Worm (Caenorhabditis elegans) whole organism, young adult: ENCODE data around the gene nas-9.

Experiments
- B0035.1 ChIP-seq: sonication (generic microtip); optimal IDR thresholded peaks from 2 replicates; lab custom pipeline; 2016; ENCODE audit warnings: missing genetic modification characterization, mild to moderate bottlenecking, missing compliant biosample characterization, missing genotype, missing genetic modification reagents
- C06A6.2 ChIP-seq: fragments of 200-800 bp; sonication (Bioruptor generic); conservative IDR thresholded peaks from 2 replicates; pipeline ENCODE4 v1.3.6; 2022; ENCODE audit warnings: missing genetic modification characterization, missing compliant biosample characterization
- F10E7.11 ChIP-seq: sonication (generic microtip); optimal IDR thresholded peaks from 2 replicates; lab custom pipeline; 2017; ENCODE audit warnings: mild to moderate bottlenecking, missing genetic modification characterization, moderate library complexity, missing compliant biosample characterization
- F49E8.2 ChIP-seq: sonication (generic microtip); optimal IDR thresholded peaks from 3 replicates; lab custom pipeline; 2017; ENCODE audit warnings: missing genetic modification characterization, mild to moderate bottlenecking, missing compliant biosample characterization, antibody characterized with exemption, moderate library complexity; ENCODE audit not compliant: insufficient read depth
- F52B5.7 ChIP-seq: sonication (generic microtip); optimal IDR thresholded peaks from 2 replicates; lab custom pipeline; 2016; ENCODE audit warnings: mild to moderate bottlenecking, missing genetic modification characterization, missing compliant biosample characterization
- F55B11.4 ChIP-seq: sonication (generic microtip); optimal IDR thresholded peaks from 2 replicates; lab custom pipeline; 2016; ENCODE audit warnings: missing compliant biosample characterization, missing genetic modification characterization, borderline replicate concordance; ENCODE audit not compliant: insufficient read depth
- Y95B8A.8 ChIP-seq: fragments of 200-800 bp; sonication (Bioruptor generic); IDR thresholded peaks from 2 replicates; pipeline ENCODE4 v1.3.6; 2022; ENCODE audit warnings: missing genetic modification reagents, missing genetic modification characterization, missing compliant biosample characterization
- ZK185.1 ChIP-seq: sonication (generic microtip); optimal IDR thresholded peaks from 2 replicates; lab custom pipeline; 2016; ENCODE audit warnings: mild to moderate bottlenecking, missing genetic modification characterization, missing compliant biosample characterization; ENCODE audit not compliant: poor library complexity, severe bottlenecking
- akir-1 ChIP-seq: fragments of 200-800 bp; sonication (Bioruptor generic); optimal IDR thresholded peaks from 2 replicates; lab custom pipeline; 2018; ENCODE audit warnings: mild to moderate bottlenecking, missing genetic modification characterization, moderate library complexity, missing compliant biosample characterization
- ama-1 ChIP-seq, 3 experiments: fragments of 150-350 bp in 1 of 3; sonication (generic microtip) in 2 of 3; optimal IDR thresholded peaks; 2 replicates each; lab custom pipeline; 2014 to 2018; ENCODE audit warnings: missing biosample characterization in 2 of 3, missing genetic modification characterization in 2 of 3, missing genetic modification reagents in 2 of 3
- atf-7 ChIP-seq: sonication (generic microtip); optimal IDR thresholded peaks from 2 replicates; lab custom pipeline; 2017; ENCODE audit warnings: mild to moderate bottlenecking, missing genetic modification characterization, missing compliant biosample characterization
- athp-1 ChIP-seq: sonication (generic microtip); optimal IDR thresholded peaks from 2 replicates; lab custom pipeline; 2017; ENCODE audit warnings: mild to moderate bottlenecking, missing genetic modification characterization, missing compliant biosample characterization
- attf-5 ChIP-seq: fragments of 200-800 bp; sonication (Bioruptor generic); optimal IDR thresholded peaks from 2 replicates; lab custom pipeline; 2018; ENCODE audit warnings: mild to moderate bottlenecking, missing genetic modification characterization, missing compliant biosample characterization
- bed-1 ChIP-seq: fragments of 200-800 bp; sonication (Bioruptor generic); IDR thresholded peaks from 2 replicates; pipeline ENCODE4 v1.3.6; 2022; ENCODE audit warnings: missing genetic modification reagents, missing genetic modification characterization, missing compliant biosample characterization
- ccch-3 ChIP-seq: fragments of 200-800 bp; sonication (Bioruptor generic); optimal IDR thresholded peaks from 2 replicates; lab custom pipeline; 2018; ENCODE audit warnings: mild to moderate bottlenecking, missing genetic modification characterization, missing compliant biosample characterization
- cebp-1 ChIP-seq, 2 experiments: fragments of 200-800 bp in 1 of 2; sonication (Bioruptor generic) in 1 of 2; sonication (generic microtip) in 1 of 2; IDR thresholded peaks in 1 of 2; optimal IDR thresholded peaks in 1 of 2; 2 replicates each; pipeline versions ENCODE4 v1.3.6 to Lab custom; 2017 to 2022; ENCODE audit warnings: missing compliant biosample characterization in 2 of 2, missing genetic modification characterization in 2 of 2, mild to moderate bottlenecking in 1 of 2, missing genetic modification reagents in 1 of 2, moderate library complexity in 1 of 2
- ceh-40 ChIP-seq: fragments of 200-800 bp; sonication (Bioruptor generic); IDR thresholded peaks from 2 replicates; pipeline ENCODE4 v1.3.6; 2022; ENCODE audit warnings: missing genetic modification characterization, missing compliant biosample characterization
- ceh-79 ChIP-seq: sonication (generic microtip); optimal IDR thresholded peaks from 2 replicates; lab custom pipeline; 2017; ENCODE audit warnings: mild to moderate bottlenecking, missing genetic modification characterization, missing compliant biosample characterization
- egrh-3 ChIP-seq: fragments of 200-800 bp; sonication (Bioruptor generic); IDR thresholded peaks from 2 replicates; pipeline ENCODE4 v1.3.6; 2022; ENCODE audit warnings: missing genetic modification reagents, missing genetic modification characterization, missing compliant biosample characterization
- ekl-4 ChIP-seq: fragments of 200-800 bp; sonication (Bioruptor generic); IDR thresholded peaks from 2 replicates; pipeline ENCODE4 v1.3.6; 2022; ENCODE audit warnings: missing genetic modification reagents, missing genetic modification characterization, missing compliant biosample characterization
- gei-17 ChIP-seq: fragments of 200-800 bp; sonication (Bioruptor generic); optimal IDR thresholded peaks from 2 replicates; lab custom pipeline; 2018; ENCODE audit warnings: mild to moderate bottlenecking, missing genetic modification characterization, missing compliant biosample characterization
- hmg-20 ChIP-seq: fragments of 200-800 bp; sonication (Bioruptor generic); IDR thresholded peaks from 2 replicates; pipeline ENCODE4 v1.3.6; 2022; ENCODE audit warnings: missing genetic modification reagents, missing genetic modification characterization, missing compliant biosample characterization
- hsf-1 ChIP-seq: fragments of 200-800 bp; sonication (Bioruptor generic); IDR thresholded peaks from 2 replicates; pipeline ENCODE4 v1.3.6; 2022; ENCODE audit warnings: missing genetic modification reagents, missing genetic modification characterization, missing compliant biosample characterization
- lin-54 ChIP-seq: fragments of 200-800 bp; sonication (Bioruptor generic); optimal IDR thresholded peaks from 2 replicates; lab custom pipeline; 2018; ENCODE audit warnings: mild to moderate bottlenecking, missing genetic modification characterization, missing compliant biosample characterization
- nhr-80 ChIP-seq: sonication (generic microtip); optimal IDR thresholded peaks from 2 replicates; lab custom pipeline; 2016; ENCODE audit warnings: missing genetic modification characterization, missing compliant biosample characterization
- pha-4 ChIP-seq: fragments of 150-350 bp; sonication (generic microtip); optimal IDR thresholded peaks from 2 replicates; lab custom pipeline; 2014; ENCODE audit warnings: missing biosample characterization, missing genetic modification reagents, missing genetic modification characterization
- rcor-1 ChIP-seq: fragments of 200-800 bp; sonication (Bioruptor generic); IDR thresholded peaks from 2 replicates; pipeline ENCODE4 v1.3.6; 2022; ENCODE audit warnings: missing genetic modification reagents, missing genetic modification characterization, missing compliant biosample characterization
- repo-1 ChIP-seq: sonication (generic microtip); optimal IDR thresholded peaks from 2 replicates; lab custom pipeline; 2017; ENCODE audit warnings: mild to moderate bottlenecking, missing genetic modification characterization, missing compliant biosample characterization
- sea-2 ChIP-seq: fragments of 200-800 bp; sonication (Bioruptor generic); IDR thresholded peaks from 2 replicates; pipeline ENCODE4 v1.3.6; 2022; ENCODE audit warnings: missing genetic modification characterization, missing compliant biosample characterization
- snpc-1.3 ChIP-seq: sonication (generic microtip); optimal IDR thresholded peaks from 2 replicates; lab custom pipeline; 2017; ENCODE audit warnings: missing genetic modification characterization, mild to moderate bottlenecking, missing compliant biosample characterization, antibody characterized with exemption, moderate library complexity, missing genotype, missing genetic modification reagents; ENCODE audit not compliant: insufficient read depth
- snpc-4 ChIP-seq, 5 experiments: fragments of 150-350 bp in 1 of 5; sonication (generic microtip) in 4 of 5; optimal IDR thresholded peaks; 2 replicates each; lab custom pipeline; 2014 to 2018; ENCODE audit warnings: missing genetic modification characterization in 5 of 5, missing biosample characterization in 3 of 5, antibody characterized with exemption in 2 of 5, mild to moderate bottlenecking in 2 of 5, missing compliant biosample characterization in 2 of 5, missing genotype in 2 of 5, moderate library complexity in 2 of 5, missing genetic modification reagents in 1 of 5
- sptf-2 ChIP-seq: fragments of 200-800 bp; sonication (Bioruptor generic); optimal IDR thresholded peaks from 2 replicates; lab custom pipeline; 2018; ENCODE audit warnings: mild to moderate bottlenecking, missing genetic modification characterization, missing compliant biosample characterization
- tbp1 ChIP-seq: fragments of 200-800 bp; sonication (Bioruptor generic); optimal IDR thresholded peaks from 2 replicates; lab custom pipeline; 2018; ENCODE audit warnings: mild to moderate bottlenecking, missing genetic modification characterization, missing compliant biosample characterization
- zfh-2 ChIP-seq: fragments of 200-800 bp; sonication (Bioruptor generic); conservative IDR thresholded peaks from 2 replicates; pipeline ENCODE4 v1.3.6; 2022; ENCODE audit warnings: missing genetic modification reagents, missing genetic modification characterization, missing compliant biosample characterization
- zim-3 ChIP-seq: sonication (generic microtip); optimal IDR thresholded peaks from 2 replicates; lab custom pipeline; 2017; ENCODE audit warnings: mild to moderate bottlenecking, missing genetic modification characterization, moderate library complexity, missing compliant biosample characterization
- ztf-22 ChIP-seq: fragments of 200-800 bp; sonication (Bioruptor generic); optimal IDR thresholded peaks from 2 replicates; lab custom pipeline; 2018; ENCODE audit warnings: mild to moderate bottlenecking, missing genetic modification characterization, moderate library complexity, missing compliant biosample characterization
- ztf-3 ChIP-seq: fragments of 200-800 bp; sonication (Bioruptor generic); optimal IDR thresholded peaks from 2 replicates; lab custom pipeline; 2018; ENCODE audit warnings: mild to moderate bottlenecking, missing genetic modification characterization, missing compliant biosample characterization

The nas-9 gene

DNA sequence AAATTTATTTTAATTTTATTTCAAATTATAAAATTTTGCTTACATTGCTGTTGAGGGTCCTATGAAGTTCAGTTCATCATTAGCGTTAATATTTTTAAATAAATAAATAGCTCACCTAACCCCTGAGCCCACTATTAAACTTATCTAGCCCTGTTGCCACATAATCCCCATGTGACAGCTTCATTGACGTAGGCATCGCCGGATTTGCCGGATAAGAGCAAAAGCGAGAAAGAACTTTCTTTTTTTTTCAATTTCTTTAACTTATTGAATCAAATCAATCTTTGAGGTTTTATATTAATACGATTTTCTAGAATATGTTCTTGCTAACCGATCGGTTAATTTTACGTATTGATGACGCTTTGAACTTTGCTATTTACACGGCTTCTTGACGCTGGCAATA lies 12.2 kb upstream of the nas-9 start:
- TF ChIP-seq C06A6.2 (no peak), B0035.1 (tag; lab: Kevin White, UChicago) (no peak), bed-1 (GFP tag; lab: Robert Waterston, UW) (no peak), ceh-40 (GFP tag; lab: Robert Waterston, UW) (no peak), ccch-3 (GFP tag; lab: Kevin White, UChicago) (no peak), lin-54 (GFP tag; lab: Kevin White, UChicago) (no peak), sptf-2 (no peak), F49E8.2 (no peak), repo-1 (no peak), athp-1 (no peak), ztf-3 (GFP tag; lab: Kevin White, UChicago) (no peak), hsf-1 (GFP tag; lab: Robert Waterston, UW) (no peak), nhr-80 (no peak), ekl-4 (GFP tag; lab: Robert Waterston, UW) (no peak), F52B5.7 (tag; lab: Kevin White, UChicago) (no peak), snpc-1.3 (no peak), sea-2 (GFP tag; lab: Robert Waterston, UW) (no peak), gei-17 (GFP tag; lab: Kevin White, UChicago) (no peak), egrh-3 (GFP tag; lab: Robert Waterston, UW) (no peak)

- no peak for TF ChIP-seq zfh-2
- no peak for TF ChIP-seq rcor-1 (GFP tag; lab: Robert Waterston, UW)
- no peak for TF ChIP-seq atf-7 (tag; lab: Kevin White, UChicago)
- TF ChIP-seq F55B11.4 = no peak
- no peak for TF ChIP-seq F10E7.11
- no peak for TF ChIP-seq tbp1 (GFP tag; lab: Kevin White, UChicago)
- no peak for TF ChIP-seq ztf-3 (GFP tag; lab: Kevin White, UChicago)
- no peak for TF ChIP-seq ztf-22 (GFP tag; lab: Kevin White, UChicago)
- TF ChIP-seq cebp-1 (GFP tag; IDR thresholded peaks at IDR 0.05; lab: Robert Waterston, UW) = no peak
- no peak for TF ChIP-seq cebp-1 (tag; optimal IDR thresholded peaks at IDR 0.05; lab: Kevin White, UChicago)
- no peak for TF ChIP-seq hmg-20 (GFP tag; lab: Robert Waterston, UW)
- no peak for TF ChIP-seq ceh-79 (tag; lab: Kevin White, UChicago)
- no peak for TF ChIP-seq pha-4 (tag; lab: Kevin White, UChicago)
- no peak for TF ChIP-seq ZK185.1 (tag; lab: Kevin White, UChicago)
- TF ChIP-seq Y95B8A.8 (GFP tag; lab: Robert Waterston, UW) = no peak
- TF ChIP-seq ama-1 (optimal IDR thresholded peaks at IDR 0.05; lab: Kevin White, UChicago) = no peak
- TF ChIP-seq ama-1 (GFP tag; optimal IDR thresholded peaks at IDR 0.05; lab: Kevin White, UChicago) = no peak
- TF ChIP-seq attf-5 (GFP tag; lab: Kevin White, UChicago) = no peak
- TF ChIP-seq akir-1 (GFP tag; lab: Kevin White, UChicago) = no peak
- TF ChIP-seq zim-3 (tag; lab: Kevin White, UChicago) = no peak
- TF ChIP-seq snpc-4 (GFP tag; optimal IDR thresholded peaks at IDR 0.05; lab: Kevin White, UChicago) = no peak
- no peak for TF ChIP-seq snpc-4 (tag; optimal IDR thresholded peaks at IDR 0.05; lab: Kevin White, UChicago)
Measured at ce11 chrV:4851138-4851537, 11.3 kb upstream of the nas-9 start, which contains the start of gene nex-4. Gene nex-4 (plus strand): TSS chrV:4851438.
